Worm (Caenorhabditis elegans): ENCODE data around the gene sre-50.

ce11 chrII:12261147-12261821 lies 42.0 kb upstream of the sre-50 start:
- TF ChIP-seq F39B2.1 (GFP tag; IDR thresholded peaks at IDR 0.05) (no peak), bed-1 (GFP tag; IDR thresholded peaks at IDR 0.05) (no peak), lin-26 (GFP tag; IDR thresholded peaks at IDR 0.05) (no peak), chd-7 (tag; optimal IDR thresholded peaks at IDR 0.05) (no peak), hmg-20 (GFP tag; IDR thresholded peaks at IDR 0.05) (no peak), B0035.1 (tag; optimal IDR thresholded peaks at IDR 0.05) (no peak)

Measured in whole organism, young adult.